Fruit fly (Drosophila melanogaster) whole organism, prepupa: ENCODE results near the gene CG5966.
A peak's percentile ranks its signal among the peaks of the same experiment; 100 is the strongest.

ENCODE experiments used
- CG11294 ChIP-seq: fragments of 200-800 bp; sonication (Bioruptor generic); IDR thresholded peaks from 2 replicates; pipeline ENCODE4 v1.3.6; 2022; ENCODE audit warnings: missing biosample characterization, missing genetic modification characterization
- CG11762 ChIP-seq: fragments of 200-800 bp; sonication (Bioruptor generic); optimal IDR thresholded peaks from 3 replicates; lab custom pipeline; 2016; ENCODE audit warnings: missing biosample characterization, missing genetic modification characterization; ENCODE audit not compliant: insufficient read depth
- CG11902 ChIP-seq: fragments of 200-800 bp; sonication (Bioruptor generic); optimal IDR thresholded peaks from 3 replicates; lab custom pipeline; 2016; ENCODE audit warnings: missing biosample characterization, missing genetic modification characterization
- CG15336 ChIP-seq: fragments of 200-800 bp; sonication (Bioruptor generic); IDR thresholded peaks from 2 replicates; pipeline ENCODE4 v1.3.6; 2022; ENCODE audit warnings: missing biosample characterization, missing genetic modification characterization
- CG16779 ChIP-seq: fragments of 200-800 bp; sonication (Bioruptor generic); optimal IDR thresholded peaks from 3 replicates; lab custom pipeline; 2017; ENCODE audit warnings: missing biosample characterization, mild to moderate bottlenecking, missing genetic modification characterization
- CG31627 ChIP-seq: fragments of 200-800 bp; sonication (Bioruptor generic); optimal IDR thresholded peaks from 3 replicates; lab custom pipeline; 2016; ENCODE audit warnings: missing biosample characterization, missing genetic modification characterization
- CG32006 ChIP-seq: fragments of 200-800 bp; sonication (Bioruptor generic); optimal IDR thresholded peaks from 3 replicates; lab custom pipeline; 2017; ENCODE audit warnings: missing biosample characterization, mild to moderate bottlenecking, missing genetic modification characterization
- CG34406 ChIP-seq: fragments of 200-800 bp; sonication (Bioruptor generic); optimal IDR thresholded peaks from 3 replicates; lab custom pipeline; 2016; ENCODE audit warnings: missing biosample characterization, missing genetic modification characterization
- CG4318 ChIP-seq: fragments of 200-800 bp; sonication (Bioruptor generic); optimal IDR thresholded peaks from 3 replicates; lab custom pipeline; 2017; ENCODE audit warnings: missing biosample characterization, mild to moderate bottlenecking, missing genetic modification characterization
- CG6163 ChIP-seq: fragments of 200-800 bp; sonication (Bioruptor generic); IDR thresholded peaks from 3 replicates; pipeline ENCODE4 v1.3.6; 2022; ENCODE audit warnings: missing biosample characterization, missing genetic modification characterization
- CG6276 ChIP-seq: fragments of 200-800 bp; sonication (Bioruptor generic); optimal IDR thresholded peaks from 2 replicates; lab custom pipeline; 2017; ENCODE audit warnings: missing biosample characterization, mild to moderate bottlenecking, missing genetic modification characterization
- CG6808 ChIP-seq: fragments of 200-800 bp; sonication (Bioruptor generic); optimal IDR thresholded peaks from 3 replicates; lab custom pipeline; 2017; ENCODE audit warnings: missing biosample characterization, missing genetic modification characterization, mild to moderate bottlenecking, moderate library complexity, missing genetic modification reagents
- CG6854 ChIP-seq: fragments of 200-800 bp; sonication (Bioruptor generic); optimal IDR thresholded peaks from 2 replicates; lab custom pipeline; 2017; ENCODE audit warnings: missing biosample characterization, mild to moderate bottlenecking, missing genetic modification characterization
- CG8119 ChIP-seq: fragments of 200-800 bp; sonication (Bioruptor generic); IDR thresholded peaks from 3 replicates; pipeline ENCODE4 v1.3.6; 2022; ENCODE audit warnings: missing biosample characterization, missing genetic modification characterization
- CG8632 ChIP-seq: fragments of 200-800 bp; sonication (Bioruptor generic); optimal IDR thresholded peaks from 3 replicates; lab custom pipeline; 2016; ENCODE audit warnings: missing biosample characterization, missing genetic modification characterization
- Eip78C ChIP-seq: fragments of 200-800 bp; sonication (Bioruptor generic); peaks from one replicate; lab custom pipeline; 2016; ENCODE audit warnings: missing biosample characterization, missing genetic modification characterization
- Ets96B ChIP-seq: fragments of 200-800 bp; optimal IDR thresholded peaks from 2 replicates; lab custom pipeline; 2019; ENCODE audit warnings: missing biosample characterization, mild to moderate bottlenecking, missing genetic modification characterization, moderate library complexity
- Gug ChIP-seq: fragments of 200-800 bp; sonication (Bioruptor generic); IDR thresholded peaks from 2 replicates; pipeline ENCODE4 v1.3.6; 2022; ENCODE audit warnings: missing biosample characterization, missing genetic modification characterization
- Hr38 ChIP-seq: sonication (Bioruptor generic); optimal IDR thresholded peaks from 2 replicates; lab custom pipeline; 2016; ENCODE audit warnings: missing biosample characterization, missing genetic modification characterization
- Hr39 ChIP-seq: fragments of 200-800 bp; sonication (Bioruptor generic); optimal IDR thresholded peaks from 2 replicates; lab custom pipeline; 2016; ENCODE audit warnings: missing biosample characterization, missing genetic modification characterization
- Hr4 ChIP-seq: fragments of 200-800 bp; sonication (Bioruptor generic); optimal IDR thresholded peaks from 3 replicates; lab custom pipeline; 2016; ENCODE audit warnings: missing biosample characterization, missing genetic modification characterization
- Met ChIP-seq: fragments of 200-800 bp; sonication (Bioruptor generic); optimal IDR thresholded peaks from 3 replicates; lab custom pipeline; 2016; ENCODE audit warnings: missing biosample characterization, missing genetic modification characterization
- OdsH ChIP-seq: fragments of 200-800 bp; sonication (Bioruptor generic); optimal IDR thresholded peaks from 3 replicates; lab custom pipeline; 2016; ENCODE audit warnings: missing biosample characterization, missing genetic modification characterization
- Smox ChIP-seq: fragments of 200-800 bp; sonication (Bioruptor generic); optimal IDR thresholded peaks from 3 replicates; lab custom pipeline; 2016; ENCODE audit warnings: missing biosample characterization, missing genetic modification characterization
- Sox14 ChIP-seq: fragments of 200-800 bp; sonication (Bioruptor generic); optimal IDR thresholded peaks from 3 replicates; lab custom pipeline; 2016; ENCODE audit warnings: missing biosample characterization, missing genetic modification characterization
- Sox15 ChIP-seq: fragments of 200-800 bp; sonication (Bioruptor generic); optimal IDR thresholded peaks from 3 replicates; lab custom pipeline; 2016; ENCODE audit warnings: missing biosample characterization, missing genetic modification characterization
- acj6 ChIP-seq: fragments of 200-800 bp; sonication (Bioruptor generic); optimal IDR thresholded peaks from 3 replicates; lab custom pipeline; 2016; ENCODE audit warnings: missing biosample characterization, missing genetic modification characterization
- dac ChIP-seq: fragments of 200-800 bp; sonication (Bioruptor generic); optimal IDR thresholded peaks from 2 replicates; lab custom pipeline; 2017; ENCODE audit warnings: missing biosample characterization, mild to moderate bottlenecking, missing genetic modification characterization
- dsx ChIP-seq: fragments of 200-800 bp; optimal IDR thresholded peaks from 3 replicates; lab custom pipeline; 2019; ENCODE audit warnings: missing biosample characterization, mild to moderate bottlenecking, missing genetic modification characterization, moderate library complexity; ENCODE audit not compliant: poor library complexity, severe bottlenecking
- fd59A ChIP-seq: fragments of 200-800 bp; sonication (Bioruptor generic); optimal IDR thresholded peaks from 2 replicates; lab custom pipeline; 2017; ENCODE audit warnings: missing biosample characterization, mild to moderate bottlenecking, missing genetic modification characterization, missing genetic modification reagents
- fd85E ChIP-seq: fragments of 200-800 bp; sonication (Bioruptor generic); optimal IDR thresholded peaks from 3 replicates; lab custom pipeline; 2016; ENCODE audit warnings: missing biosample characterization, missing genetic modification characterization
- fkh ChIP-seq: fragments of 200-800 bp; sonication (Bioruptor generic); optimal IDR thresholded peaks from 3 replicates; lab custom pipeline; 2017; ENCODE audit warnings: missing biosample characterization, mild to moderate bottlenecking, missing genetic modification characterization, moderate library complexity
- lz ChIP-seq: fragments of 200-800 bp; sonication (Bioruptor generic); optimal IDR thresholded peaks from 3 replicates; lab custom pipeline; 2016; ENCODE audit warnings: missing biosample characterization, missing genetic modification characterization
- net ChIP-seq: fragments of 200-800 bp; sonication (Bioruptor generic); optimal IDR thresholded peaks from 3 replicates; lab custom pipeline; 2016; ENCODE audit warnings: missing biosample characterization, missing genetic modification characterization
- salr ChIP-seq, 2 experiments: fragments of 200-800 bp; sonication (Bioruptor generic); optimal IDR thresholded peaks; 3 replicates each; lab custom pipeline; 2016 to 2018; ENCODE audit warnings: missing biosample characterization in 2 of 2, missing genetic modification characterization in 2 of 2, mild to moderate bottlenecking in 1 of 2
- spab ChIP-seq: fragments of 200-800 bp; sonication (Bioruptor generic); optimal IDR thresholded peaks from 2 replicates; lab custom pipeline; 2017; ENCODE audit warnings: missing biosample characterization, mild to moderate bottlenecking, missing genetic modification characterization, missing genetic modification reagents
- ss ChIP-seq, 2 experiments: fragments of 200-800 bp; sonication (Bioruptor generic); optimal IDR thresholded peaks; 2 replicates in 1 of 2; 3 replicates in 1 of 2; lab custom pipeline; 2017 to 2018; ENCODE audit warnings: mild to moderate bottlenecking in 2 of 2, missing biosample characterization in 2 of 2, missing genetic modification characterization in 2 of 2, moderate library complexity in 1 of 2
- svp ChIP-seq: fragments of 200-800 bp; sonication (Bioruptor generic); peaks from one replicate; lab custom pipeline; 2016; ENCODE audit warnings: missing biosample characterization, missing genetic modification characterization
- topi ChIP-seq: fragments of 200-800 bp; sonication (Bioruptor generic); optimal IDR thresholded peaks from 3 replicates; lab custom pipeline; 2016; ENCODE audit warnings: missing biosample characterization, missing genetic modification characterization
- vri ChIP-seq: fragments of 200-800 bp; sonication (Bioruptor generic); optimal IDR thresholded peaks from 3 replicates; lab custom pipeline; 2016; ENCODE audit warnings: missing biosample characterization, mild to moderate bottlenecking, missing genetic modification characterization

The CG5966 gene

dm6 chrX:6031692-6032091 is 43.1 kb downstream of the CG5966 start (continued):
- TF ChIP-seq Smox (GFP tag; lab: Kevin White, UChicago) (peak; percentile 46), salr (GFP tag; optimal IDR thresholded peaks at IDR 0.05; lab: Kevin White, UChicago) (no peak), CG16779 (no peak), acj6 (GFP tag; lab: Kevin White, UChicago) (peak; percentile 42), CG32006 (no peak), CG6808 (peak; percentile 50), CG8632 (GFP tag; lab: Kevin White, UChicago) (peak; percentile 21), Sox15 (GFP tag; lab: Kevin White, UChicago) (peak; percentile 5), Hr38 (GFP tag; lab: Kevin White, UChicago) (no peak), CG8119 (no peak), OdsH (no peak), spab (peak; percentile 33), Met (GFP tag; lab: Kevin White, UChicago) (peak; percentile 60), CG6854 (GFP tag; lab: Kevin White, UChicago) (no peak), CG31627 (GFP tag; lab: Kevin White, UChicago) (peak; percentile 59), CG11762 (GFP tag; lab: Kevin White, UChicago) (no peak), fkh (no peak), dsx (GFP tag; lab: Kevin White, UChicago) (peak; percentile 17), CG6163 (GFP tag; lab: Robert Waterston, UW) (peak; percentile 56), fd85E (GFP tag; lab: Kevin White, UChicago) (no peak), net (GFP tag; lab: Kevin White, UChicago) (peak; percentile 2), topi (GFP tag; lab: Kevin White, UChicago) (peak; percentile 66), Sox14 (GFP tag; lab: Kevin White, UChicago) (peak; percentile 31), Eip78C (GFP tag; lab: Kevin White, UChicago) (peak; percentile 84), lz (GFP tag; lab: Kevin White, UChicago) (peak; percentile 52), vri (GFP tag; lab: Kevin White, UChicago) (peak; percentile 46), Gug (GFP tag; lab: Robert Waterston, UW) (no peak), Hr39 (GFP tag; lab: Kevin White, UChicago) (peak; percentile 58), CG11902 (GFP tag; lab: Kevin White, UChicago) (peak; percentile 27), Hr4 (no peak), ss (GFP tag; optimal IDR thresholded peaks at IDR 0.05; lab: Kevin White, UChicago) (peak in 1 of 2 experiments; percentile 42), CG34406 (GFP tag; lab: Kevin White, UChicago) (peak; percentile 12), svp (GFP tag; lab: Kevin White, UChicago) (peak; percentile 79), CG11294 (GFP tag; lab: Robert Waterston, UW) (no peak), CG15336 (GFP tag; lab: Robert Waterston, UW) (no peak), CG4318 (no peak), CG6276 (GFP tag; lab: Kevin White, UChicago) (no peak), dac (GFP tag; lab: Kevin White, UChicago) (no peak)

- TF ChIP-seq Met (GFP tag; lab: Kevin White, UChicago) (no peak), net (GFP tag; lab: Kevin White, UChicago) (no peak), fd59A (GFP tag; lab: Kevin White, UChicago) (no peak), Sox15 (GFP tag; lab: Kevin White, UChicago) (no peak), CG15336 (GFP tag; lab: Robert Waterston, UW) (no peak), Ets96B (tag; lab: Kevin White, UChicago) (no peak)
Observed at dm6 chrX:6032826-6033225, 44.2 kb downstream of the CG5966 start.
